Worm (Caenorhabditis elegans) whole organism, early embryonic: ENCODE data around the gene ctr-9.

Source experiments
- aly-1 ChIP-seq: sonication (generic microtip); optimal IDR thresholded peaks from 2 replicates; lab custom pipeline; 2016; ENCODE audit warnings: missing genetic modification characterization, missing compliant biosample characterization
- ceh-36 ChIP-seq: sonication (generic microtip); optimal IDR thresholded peaks from 2 replicates; lab custom pipeline; 2016; ENCODE audit warnings: missing genetic modification characterization, inconsistent platforms, missing compliant biosample characterization
- sea-1 ChIP-seq: fragments of 200-800 bp; sonication (Bioruptor generic); conservative IDR thresholded peaks from 2 replicates; pipeline ENCODE4 v1.3.6; 2022; ENCODE audit warnings: missing genetic modification characterization, missing compliant biosample characterization

DNA sequence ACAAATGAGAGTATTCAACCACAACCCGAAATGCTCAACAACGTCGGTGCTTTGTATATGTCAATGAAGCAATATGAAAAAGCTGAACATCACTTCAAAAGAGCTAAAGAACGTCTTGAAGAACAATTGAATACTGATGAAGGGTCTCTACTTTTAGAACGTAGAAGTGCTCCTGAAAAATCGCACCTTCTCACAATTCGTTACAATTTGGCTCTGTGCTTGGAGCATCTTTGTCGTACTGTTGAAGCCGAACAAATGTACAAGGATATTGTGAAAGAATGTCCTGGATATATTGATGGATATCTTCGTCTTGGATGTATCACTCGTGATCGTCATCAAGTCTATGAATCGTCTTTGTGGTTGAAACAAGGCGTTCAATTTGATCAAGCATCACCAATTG is 3.0 kb downstream of the ctr-9 start:
- TF ChIP-seq aly-1 (no peak), sea-1 (GFP tag; lab: Robert Waterston, UW) (no peak), ceh-36 (tag; lab: Kevin White, UChicago) (no peak)
